Fruit fly (Drosophila melanogaster) whole organism: ENCODE results near the gene CG43843.

Experiments
- CG8478 ChIP-seq: fragments of >200 bp; optimal IDR thresholded peaks from 2 replicates; lab custom pipeline; 2018; ENCODE audit warnings: inconsistent platforms
- Dll ChIP-seq: fragments of >200 bp; optimal IDR thresholded peaks from 2 replicates; lab custom pipeline; 2017
- psq ChIP-seq: fragments of >200 bp; optimal IDR thresholded peaks from 2 replicates; lab custom pipeline; 2017
- usp ChIP-seq: fragments of >200 bp; optimal IDR thresholded peaks from 2 replicates; lab custom pipeline; 2017; ENCODE audit warnings: missing biosample characterization, missing genetic modification characterization, mixed read lengths

- TF ChIP-seq psq (no peak), usp (GFP tag; lab: Kevin White, UChicago) (no peak), CG8478 (lab: Kevin White, UChicago) (no peak), Dll (no peak)
Measured at dm6 chrX:18508565-18508964, 48.3 kb upstream of the CG43843 start.
